Comparison of ENCODE assay signal across 3 fruit fly cellular contexts in the genomic region with DNA sequence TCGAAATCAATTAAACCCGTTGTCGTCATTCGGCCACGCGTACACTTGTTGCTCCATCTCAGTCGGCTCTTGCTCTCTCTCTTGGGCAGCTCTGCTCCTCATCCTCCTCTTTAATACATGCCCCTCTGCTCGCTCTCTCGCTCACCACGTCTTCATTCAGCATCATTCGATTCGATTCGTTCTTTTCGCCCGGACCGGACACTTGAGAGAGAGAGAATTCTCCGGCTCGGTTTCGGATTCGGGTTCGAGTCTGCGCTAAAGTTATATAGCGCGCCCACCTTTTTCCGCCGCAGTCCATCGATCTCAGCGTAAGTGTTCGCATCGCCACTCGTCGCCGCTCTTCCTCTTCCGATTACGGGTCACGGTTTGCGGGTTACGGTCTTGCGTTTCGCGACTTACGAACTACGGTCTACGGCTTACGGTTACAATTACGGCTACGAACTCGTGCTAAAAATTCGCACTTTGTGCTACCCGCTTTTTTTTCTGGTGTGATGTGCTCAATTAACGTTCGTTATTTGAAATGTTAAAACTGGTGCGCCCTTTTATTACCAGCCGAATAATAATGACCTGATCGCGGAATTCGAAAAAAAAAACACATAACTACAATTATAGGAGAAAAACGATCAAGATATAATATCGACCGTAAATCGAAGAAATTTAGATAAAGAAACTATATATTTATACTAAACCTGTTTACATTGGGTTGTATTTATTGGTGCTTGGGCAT.
TF ChIP-seq lines count a peak whose summit lies in the region.

No protein-coding gene starts in this region.

TF ChIP-seq in whole organism, embryonic, 481 proteins besides CTCF, POLR2A, EP300 and RAD21 (continued from another document and continues in another):
- TF ChIP-seq HLH54F (GFP tag; optimal IDR thresholded peaks at IDR 0.05; lab: Kevin White, UChicago) (no peak), Doc2 (GFP tag; IDR thresholded peaks at IDR 0.05; lab: Robert Waterston, UW) (no peak), exex (tag; optimal IDR thresholded peaks at IDR 0.05; lab: Kevin White, UChicago) (no peak), ara (GFP tag; IDR thresholded peaks at IDR 0.05; lab: Robert Waterston, UW) (no peak), seq (GFP tag; IDR thresholded peaks at IDR 0.05; lab: Robert Waterston, UW) (no peak), row (GFP tag; IDR thresholded peaks at IDR 0.05; lab: Robert Waterston, UW) (no peak; the same call in 2 of the 3 replicates), grn (GFP tag; optimal IDR thresholded peaks at IDR 0.05; lab: Kevin White, UChicago) (no peak), Hmx (GFP tag; optimal IDR thresholded peaks at IDR 0.05; lab: Kevin White, UChicago) (no peak), B-H2 (GFP tag; optimal IDR thresholded peaks at IDR 0.05; lab: Kevin White, UChicago) (no peak), CG18262 (tag; optimal IDR thresholded peaks at IDR 0.05; lab: Kevin White, UChicago) (no peak), fd3F (GFP tag; optimal IDR thresholded peaks at IDR 0.05; lab: Kevin White, UChicago) (no peak), ash1 (GFP tag; optimal IDR thresholded peaks at IDR 0.05; lab: Kevin White, UChicago) (peak; percentile 69), CG6854 (GFP tag; optimal IDR thresholded peaks at IDR 0.05; lab: Kevin White, UChicago) (no peak), lola (GFP tag; optimal IDR thresholded peaks at IDR 0.05; lab: Kevin White, UChicago) (no peak), HLH4C (GFP tag; IDR thresholded peaks at IDR 0.05; lab: Robert Waterston, UW; ENCODE audit: partially characterized antibody) (peak; percentile 41; the same call in 1 of the 3 replicates), CG32772 (GFP tag; IDR thresholded peaks at IDR 0.05; lab: Robert Waterston, UW) (no peak), CG32767 (GFP tag; IDR thresholded peaks at IDR 0.05; lab: Robert Waterston, UW) (no peak), CG3838 (GFP tag; optimal IDR thresholded peaks at IDR 0.05; lab: Kevin White, UChicago) (no peak), Spps (tag; optimal IDR thresholded peaks at IDR 0.05; lab: Kevin White, UChicago) (no peak), CG31388 (GFP tag; optimal IDR thresholded peaks at IDR 0.05; lab: Kevin White, UChicago) (no peak), chn (GFP tag; optimal IDR thresholded peaks at IDR 0.05; lab: Kevin White, UChicago) (no peak), vnd (GFP tag; IDR thresholded peaks at IDR 0.05; lab: Robert Waterston, UW; ENCODE audit: partially characterized antibody) (0 out of 3 replicates have a peak, but pooled peaks have one; percentile 8), Scr (GFP tag; IDR thresholded peaks at IDR 0.05; lab: Robert Waterston, UW; ENCODE audit: partially characterized antibody) (peak; percentile 37), slbo (GFP tag; IDR thresholded peaks at IDR 0.05; lab: Robert Waterston, UW) (no peak), h (optimal IDR thresholded peaks at IDR 0.05; lab: Kevin White, UChicago) (no peak), sna (GFP tag; IDR thresholded peaks at IDR 0.05; lab: Robert Waterston, UW; ENCODE audit: partially characterized antibody) (no peak), sens (GFP tag; lab: Kevin White, UChicago) (peak; percentile 56), Awh (GFP tag; IDR thresholded peaks at IDR 0.05; lab: Robert Waterston, UW) (no peak), CG15073 (GFP tag; optimal IDR thresholded peaks at IDR 0.05; lab: Kevin White, UChicago) (no peak), Jarid2 (GFP tag; optimal IDR thresholded peaks at IDR 0.05; lab: Kevin White, UChicago) (peak; percentile 81), z (GFP tag; IDR thresholded peaks at IDR 0.05; lab: Robert Waterston, UW) (no peak), CG12299 (tag; optimal IDR thresholded peaks at IDR 0.05; lab: Kevin White, UChicago) (no peak), oc (tag; optimal IDR thresholded peaks at IDR 0.05; lab: Kevin White, UChicago) (no peak), tup (GFP tag; optimal IDR thresholded peaks at IDR 0.05; lab: Kevin White, UChicago) (no peak), salm (tag; optimal IDR thresholded peaks at IDR 0.05; lab: Kevin White, UChicago) (no peak), CG32532 (GFP tag; IDR thresholded peaks at IDR 0.05; lab: Robert Waterston, UW) (peak; percentile 48; the same call in 1 of the 2 replicates), Doc3 (GFP tag; IDR thresholded peaks at IDR 0.05; lab: Robert Waterston, UW; ENCODE audit: partially characterized antibody) (no peak), croc (GFP tag; conservative IDR thresholded peaks at IDR 0.05; lab: Robert Waterston, UW) (no peak), chm (GFP tag; IDR thresholded peaks at IDR 0.05; lab: Robert Waterston, UW) (0 out of 2 replicates have a peak, but pooled peaks have one; percentile 43), nerfin-1 (tag; optimal IDR thresholded peaks at IDR 0.05; lab: Kevin White, UChicago) (no peak), CG10321 (GFP tag; IDR thresholded peaks at IDR 0.05; lab: Robert Waterston, UW) (no peak)

TF ChIP-seq in whole organism, prepupa, 60 proteins besides CTCF, POLR2A, EP300 and RAD21 (continued from another document):
- TF ChIP-seq Met (GFP tag; optimal IDR thresholded peaks at IDR 0.05; lab: Kevin White, UChicago) (no peak), CG6854 (GFP tag; optimal IDR thresholded peaks at IDR 0.05; lab: Kevin White, UChicago) (peak; percentile 59), CG9139 (GFP tag; optimal IDR thresholded peaks at IDR 0.05; lab: Kevin White, UChicago) (peak; percentile 25), vri (GFP tag; optimal IDR thresholded peaks at IDR 0.05; lab: Kevin White, UChicago) (peak; percentile 45), svp (GFP tag; lab: Kevin White, UChicago) (peak; percentile 92), CG16779 (tag; optimal IDR thresholded peaks at IDR 0.05; lab: Kevin White, UChicago) (peak; percentile 42)

TF ChIP-seq in whole organism, pupa, 21 proteins besides CTCF, POLR2A, EP300 and RAD21 (continued from another document):
- TF ChIP-seq Ets98B (GFP tag; IDR thresholded peaks at IDR 0.05; lab: Robert Waterston, UW), result peak; percentile 49; the same call in 1 of the 2 replicates
TF ChIP-seq in whole organism, pupa: peak in this region for 8.
